Fruit fly (Drosophila melanogaster) whole organism, embryonic: ENCODE measurements around the gene dbf.

Experiments
- ATbp ChIP-seq: fragments of 200-800 bp; sonication (Bioruptor generic); optimal IDR thresholded peaks from 2 replicates; lab custom pipeline; 2017; ENCODE audit warnings: missing biosample characterization, mild to moderate bottlenecking, missing genetic modification characterization, missing genetic modification reagents
- CG10274 ChIP-seq: fragments of 200-800 bp; sonication (Bioruptor generic); optimal IDR thresholded peaks from 3 replicates; lab custom pipeline; 2017; ENCODE audit warnings: missing biosample characterization, mild to moderate bottlenecking, missing genetic modification characterization
- CG10366 ChIP-seq: fragments of 200-800 bp; sonication (Bioruptor generic); IDR thresholded peaks from 2 replicates; pipeline ENCODE4 v1.3.6; 2022; ENCODE audit warnings: missing biosample characterization, missing genetic modification characterization
- CG11696 ChIP-seq: fragments of 200-800 bp; sonication (Bioruptor generic); IDR thresholded peaks from 2 replicates; pipeline ENCODE4 v1.3.6; 2022; ENCODE audit warnings: missing biosample characterization, missing genetic modification characterization
- CG12155 ChIP-seq: fragments of 200-800 bp; sonication (Bioruptor generic); optimal IDR thresholded peaks from 3 replicates; lab custom pipeline; 2016; ENCODE audit warnings: missing biosample characterization, missing genetic modification characterization
- CG13624 ChIP-seq: fragments of 200-800 bp; sonication (Bioruptor generic); optimal IDR thresholded peaks from 2 replicates; lab custom pipeline; 2016; ENCODE audit warnings: missing biosample characterization, missing genetic modification characterization
- CG14667 ChIP-seq: fragments of 200-800 bp; sonication (Bioruptor generic); IDR thresholded peaks from 2 replicates; pipeline ENCODE4 v1.3.6; 2022; ENCODE audit warnings: missing biosample characterization, missing genetic modification characterization
- CG14965 ChIP-seq: fragments of 200-800 bp; sonication (Bioruptor generic); optimal IDR thresholded peaks from 2 replicates; lab custom pipeline; 2016; ENCODE audit warnings: missing biosample characterization, missing genetic modification characterization, borderline replicate concordance
- CG15269 ChIP-seq: fragments of 200-800 bp; sonication (Bioruptor generic); optimal IDR thresholded peaks from 2 replicates; lab custom pipeline; 2018; ENCODE audit warnings: missing biosample characterization, mild to moderate bottlenecking, missing genetic modification characterization, moderate library complexity
- CG1529 ChIP-seq: fragments of 200-800 bp; sonication (Bioruptor generic); optimal IDR thresholded peaks from 3 replicates; lab custom pipeline; 2018; ENCODE audit warnings: missing biosample characterization, missing genetic modification characterization
- CG1603 ChIP-seq: fragments of 200-800 bp; sonication (Bioruptor generic); optimal IDR thresholded peaks from 2 replicates; lab custom pipeline; 2019; ENCODE audit warnings: missing biosample characterization, mild to moderate bottlenecking, missing genetic modification characterization, moderate library complexity
- CG2712 ChIP-seq: fragments of 200-800 bp; optimal IDR thresholded peaks from 3 replicates; lab custom pipeline; 2019; ENCODE audit warnings: missing biosample characterization, mild to moderate bottlenecking, missing genetic modification characterization, moderate library complexity
- CG30403 ChIP-seq: fragments of 200-800 bp; sonication (Bioruptor generic); optimal IDR thresholded peaks from 3 replicates; lab custom pipeline; 2016; ENCODE audit warnings: missing biosample characterization, missing genetic modification characterization
- CG31388 ChIP-seq: fragments of 200-800 bp; sonication (Bioruptor generic); optimal IDR thresholded peaks from 2 replicates; lab custom pipeline; 2016; ENCODE audit warnings: missing biosample characterization, missing genetic modification characterization
- CG31441 ChIP-seq: fragments of 200-800 bp; sonication (Bioruptor generic); IDR thresholded peaks from 2 replicates; pipeline ENCODE4 v1.3.6; 2022; ENCODE audit warnings: missing biosample characterization, missing genetic modification characterization
- CG3281 ChIP-seq: fragments of 200-800 bp; sonication (Bioruptor generic); optimal IDR thresholded peaks from 3 replicates; lab custom pipeline; 2017; ENCODE audit warnings: missing biosample characterization, mild to moderate bottlenecking, missing genetic modification characterization
- CG33213 ChIP-seq: fragments of 200-800 bp; sonication (Bioruptor generic); optimal IDR thresholded peaks from 3 replicates; lab custom pipeline; 2016; ENCODE audit warnings: missing biosample characterization, missing genetic modification characterization
- CG7839 ChIP-seq: fragments of 200-800 bp; sonication (Bioruptor generic); optimal IDR thresholded peaks from 3 replicates; lab custom pipeline; 2018; ENCODE audit warnings: missing biosample characterization, mild to moderate bottlenecking, missing genetic modification characterization, moderate library complexity
- CG8765 ChIP-seq: fragments of 200-800 bp; sonication (Bioruptor generic); IDR thresholded peaks from 2 replicates; pipeline ENCODE4 v1.3.6; 2022; ENCODE audit warnings: missing biosample characterization, missing genetic modification characterization
- CG8924 ChIP-seq: fragments of 200-800 bp; optimal IDR thresholded peaks from 3 replicates; lab custom pipeline; 2019; ENCODE audit warnings: missing biosample characterization, mild to moderate bottlenecking, missing genetic modification characterization, moderate library complexity
- CG8944 ChIP-seq: fragments of 200-800 bp; sonication (Bioruptor generic); optimal IDR thresholded peaks from 3 replicates; lab custom pipeline; 2016; ENCODE audit warnings: missing biosample characterization, missing genetic modification characterization
- CG9727 ChIP-seq: fragments of 200-800 bp; sonication (Bioruptor generic); optimal IDR thresholded peaks from 3 replicates; lab custom pipeline; 2017; ENCODE audit warnings: missing biosample characterization, mild to moderate bottlenecking, missing genetic modification characterization
- CG9817 ChIP-seq: fragments of 200-800 bp; sonication (Bioruptor generic); optimal IDR thresholded peaks from 2 replicates; lab custom pipeline; 2018; ENCODE audit warnings: missing biosample characterization, mild to moderate bottlenecking, missing genetic modification characterization, moderate library complexity
- Chrac-16 ChIP-seq: fragments of 200-800 bp; sonication (Bioruptor generic); optimal IDR thresholded peaks from 3 replicates; lab custom pipeline; 2016; ENCODE audit warnings: missing biosample characterization, missing genetic modification characterization
- Fer3 ChIP-seq: fragments of 200-800 bp; sonication (Bioruptor generic); optimal IDR thresholded peaks from 2 replicates; lab custom pipeline; 2018; ENCODE audit warnings: missing biosample characterization, mild to moderate bottlenecking, missing genetic modification characterization, moderate library complexity
- Gug ChIP-seq: fragments of 200-800 bp; sonication (Bioruptor generic); IDR thresholded peaks from 4 replicates; pipeline ENCODE4 v1.3.6; 2022; ENCODE audit warnings: missing biosample characterization, missing genetic modification characterization
- HLH4C ChIP-seq: fragments of 200-800 bp; sonication (Bioruptor generic); IDR thresholded peaks from 3 replicates; pipeline ENCODE4 v1.3.6; 2022; ENCODE audit warnings: missing biosample characterization, missing genetic modification characterization; ENCODE audit not compliant: partially characterized antibody
- HLH54F ChIP-seq: fragments of 200-800 bp; sonication (Bioruptor generic); optimal IDR thresholded peaks from 3 replicates; lab custom pipeline; 2016; ENCODE audit warnings: missing biosample characterization, missing genetic modification characterization
- HmgD ChIP-seq: fragments of 200-800 bp; sonication (Bioruptor generic); optimal IDR thresholded peaks from 3 replicates; lab custom pipeline; 2016; ENCODE audit warnings: missing biosample characterization, missing genetic modification characterization
- Hmr ChIP-seq: fragments of 200-800 bp; sonication (Bioruptor generic); optimal IDR thresholded peaks from 3 replicates; lab custom pipeline; 2017; ENCODE audit warnings: mild to moderate bottlenecking, missing biosample characterization, missing genetic modification reagents, missing genetic modification characterization
- Hr3 ChIP-seq: fragments of 200-800 bp; sonication (Bioruptor generic); optimal IDR thresholded peaks from 3 replicates; lab custom pipeline; 2016; ENCODE audit warnings: missing biosample characterization, missing genetic modification characterization
- MESR4 ChIP-seq: fragments of 200-800 bp; sonication (Bioruptor generic); optimal IDR thresholded peaks from 2 replicates; lab custom pipeline; 2018; ENCODE audit warnings: missing biosample characterization, mild to moderate bottlenecking, missing genetic modification characterization, moderate library complexity
- Myb ChIP-seq: fragments of 200-800 bp; sonication (Bioruptor generic); optimal IDR thresholded peaks from 2 replicates; lab custom pipeline; 2016; ENCODE audit warnings: missing biosample characterization, missing genetic modification characterization
- NfI ChIP-seq: fragments of 200-800 bp; sonication (Bioruptor generic); optimal IDR thresholded peaks from 3 replicates; lab custom pipeline; 2018; ENCODE audit warnings: missing biosample characterization, mild to moderate bottlenecking, missing genetic modification characterization, moderate library complexity
- Oli ChIP-seq: fragments of 200-800 bp; sonication (Bioruptor generic); optimal IDR thresholded peaks from 2 replicates; lab custom pipeline; 2018; ENCODE audit warnings: missing biosample characterization, mild to moderate bottlenecking, missing genetic modification characterization, moderate library complexity
- Side ChIP-seq: fragments of 200-800 bp; sonication (Bioruptor generic); optimal IDR thresholded peaks from 2 replicates; lab custom pipeline; 2016; ENCODE audit warnings: missing biosample characterization, missing genetic modification characterization
- Ssrp ChIP-seq: fragments of 200-800 bp; sonication (Bioruptor generic); optimal IDR thresholded peaks from 2 replicates; lab custom pipeline; 2018; ENCODE audit warnings: missing biosample characterization, mild to moderate bottlenecking, missing genetic modification characterization, moderate library complexity
- Taf1 ChIP-seq: fragments of 200-800 bp; sonication (Bioruptor generic); IDR thresholded peaks from 2 replicates; pipeline ENCODE4 v1.3.6; 2022; ENCODE audit warnings: missing biosample characterization, missing genetic modification characterization
- Xbp1 ChIP-seq: fragments of 200-800 bp; sonication (Bioruptor generic); optimal IDR thresholded peaks from 3 replicates; lab custom pipeline; 2016; ENCODE audit warnings: missing biosample characterization, mild to moderate bottlenecking, missing genetic modification characterization
- cas ChIP-seq: fragments of 200-800 bp; sonication (Bioruptor generic); IDR thresholded peaks from 2 replicates; pipeline ENCODE4 v1.3.6; 2022; ENCODE audit warnings: missing biosample characterization, missing genetic modification characterization
- cwo ChIP-seq: fragments of 200-800 bp; sonication (Bioruptor generic); optimal IDR thresholded peaks from 3 replicates; lab custom pipeline; 2017; ENCODE audit warnings: missing biosample characterization, missing genetic modification characterization, mild to moderate bottlenecking, moderate library complexity, missing genetic modification reagents
- eyg ChIP-seq: fragments of 200-800 bp; sonication (Bioruptor generic); optimal IDR thresholded peaks from 3 replicates; lab custom pipeline; 2016; ENCODE audit warnings: missing biosample characterization, missing genetic modification characterization
- nau ChIP-seq: fragments of 200-800 bp; sonication (Bioruptor generic); optimal IDR thresholded peaks from 3 replicates; lab custom pipeline; 2017; ENCODE audit warnings: missing biosample characterization, mild to moderate bottlenecking, missing genetic modification characterization, missing genetic modification reagents
- oc ChIP-seq: fragments of 200-800 bp; sonication (Bioruptor generic); optimal IDR thresholded peaks from 2 replicates; lab custom pipeline; 2018; ENCODE audit warnings: missing biosample characterization, mild to moderate bottlenecking, missing genetic modification characterization, moderate library complexity
- prd ChIP-seq, 3 experiments: fragments of >200 bp in 2 of 3; fragments of 200-800 bp in 1 of 3; sonication (Bioruptor generic) in 1 of 3; optimal IDR thresholded peaks in 2 of 3; IDR thresholded peaks in 1 of 3; 2 replicates in 2 of 3; 3 replicates in 1 of 3; pipeline versions ENCODE4 v1.3.6 to Lab custom; 2017 to 2022; ENCODE audit warnings: missing biosample characterization in 1 of 3, missing genetic modification characterization in 1 of 3
- pzg ChIP-seq: fragments of 200-800 bp; sonication (Bioruptor generic); optimal IDR thresholded peaks from 3 replicates; lab custom pipeline; 2018; ENCODE audit warnings: missing biosample characterization, mild to moderate bottlenecking, missing genetic modification characterization, moderate library complexity
- row ChIP-seq: fragments of 200-800 bp; sonication (Bioruptor generic); IDR thresholded peaks from 3 replicates; pipeline ENCODE4 v1.3.6; 2022; ENCODE audit warnings: missing biosample characterization, missing genetic modification characterization
- tap ChIP-seq: fragments of 200-800 bp; optimal IDR thresholded peaks from 3 replicates; lab custom pipeline; 2019; ENCODE audit warnings: missing biosample characterization, mild to moderate bottlenecking, missing genetic modification characterization, moderate library complexity
- tgo ChIP-seq: fragments of 200-800 bp; sonication (Bioruptor generic); IDR thresholded peaks from 3 replicates; pipeline ENCODE4 v1.3.6; 2022; ENCODE audit warnings: missing biosample characterization, missing genetic modification characterization
- wdn ChIP-seq: fragments of 200-800 bp; sonication (Bioruptor generic); IDR thresholded peaks from 2 replicates; pipeline ENCODE4 v1.3.6; 2022; ENCODE audit warnings: missing biosample characterization, missing genetic modification characterization

Gene dbf

dm6 chr2L:10697992-10698391 lies 46.6 kb downstream of the dbf start, which contains the start of gene CG7300 (continued):
- TF ChIP-seq CG8924: peak; percentile 36
- peak; percentile 64 for TF ChIP-seq CG3281 (GFP tag; lab: Kevin White, UChicago)
- TF ChIP-seq Gug: peak; percentile 44; the same call in 2 of the 4 replicates
- TF ChIP-seq HmgD: no peak
- TF ChIP-seq Chrac-16 (GFP tag; lab: Kevin White, UChicago): peak; percentile 39
- no peak for TF ChIP-seq Side (GFP tag; lab: Kevin White, UChicago)
- peak; percentile 62 for TF ChIP-seq Fer3 (tag; lab: Kevin White, UChicago)
- TF ChIP-seq nau (GFP tag; lab: Kevin White, UChicago): no peak
- no peak for TF ChIP-seq cas (GFP tag; lab: Robert Waterston, UW)
- peak; percentile 41 for TF ChIP-seq CG9817 (tag; lab: Kevin White, UChicago)
- TF ChIP-seq ATbp (GFP tag; lab: Kevin White, UChicago): peak; percentile 29
- peak; percentile 49 for TF ChIP-seq Hmr (GFP tag; lab: Kevin White, UChicago)
- peak; percentile 58; the same call in 1 of the 2 replicates for TF ChIP-seq CG10366 (GFP tag; lab: Robert Waterston, UW)
- peak; percentile 39 for TF ChIP-seq oc (tag; lab: Kevin White, UChicago)
- peak; percentile 27 for TF ChIP-seq CG31388 (GFP tag; lab: Kevin White, UChicago)
- peak; percentile 38; the same call in 1 of the 2 replicates for TF ChIP-seq CG11696 (GFP tag; lab: Robert Waterston, UW)
- peak; percentile 35 for TF ChIP-seq CG33213
- peak; percentile 48 for TF ChIP-seq cwo (GFP tag; lab: Kevin White, UChicago)
- TF ChIP-seq CG15269 (tag; lab: Kevin White, UChicago): peak; percentile 64
- TF ChIP-seq CG7839: peak; percentile 74
- TF ChIP-seq CG8765: no peak
- peak; percentile 9 for TF ChIP-seq CG10274 (GFP tag; lab: Kevin White, UChicago)
- peak; percentile 15 for TF ChIP-seq Hr3 (GFP tag; lab: Kevin White, UChicago)
- no peak for TF ChIP-seq prd (optimal IDR thresholded peaks at IDR 0.05; lab: Kevin White, UChicago)
- TF ChIP-seq prd (GFP tag; IDR thresholded peaks at IDR 0.05; lab: Robert Waterston, UW): peak; percentile 66; the same call in 2 of the 3 replicates
- TF ChIP-seq CG8944: peak; percentile 23
- peak; percentile 72 for TF ChIP-seq Taf1 (GFP tag; lab: Robert Waterston, UW)
- no peak for TF ChIP-seq CG1529 (GFP tag; lab: Kevin White, UChicago)
- TF ChIP-seq row (GFP tag; lab: Robert Waterston, UW): peak; percentile 73
- TF ChIP-seq pzg (GFP tag; lab: Kevin White, UChicago): no peak
- 0 out of 2 replicates have a peak, but pooled peaks have one; percentile 43 for TF ChIP-seq wdn
- TF ChIP-seq CG13624 (GFP tag; lab: Kevin White, UChicago): peak; percentile 68
- peak; percentile 62 for TF ChIP-seq CG30403 (GFP tag; lab: Kevin White, UChicago)
- TF ChIP-seq Xbp1 (GFP tag; lab: Kevin White, UChicago): peak; percentile 56
- peak; percentile 32 for TF ChIP-seq tap (tag; lab: Kevin White, UChicago)
- TF ChIP-seq HLH4C (GFP tag; lab: Robert Waterston, UW): no peak
- peak; percentile 57 for TF ChIP-seq Oli
- peak; percentile 41 for TF ChIP-seq CG14667 (GFP tag; lab: Robert Waterston, UW)
- peak; percentile 46 for TF ChIP-seq NfI (GFP tag; lab: Kevin White, UChicago)
- peak; percentile 53 for TF ChIP-seq CG12155 (GFP tag; lab: Kevin White, UChicago)
- peak; percentile 21 for TF ChIP-seq HLH54F
- peak; percentile 17 for TF ChIP-seq CG9727 (GFP tag; lab: Kevin White, UChicago)
- peak; percentile 51 for TF ChIP-seq CG31441 (GFP tag; lab: Robert Waterston, UW)
- peak; percentile 3 for TF ChIP-seq Myb (GFP tag; lab: Kevin White, UChicago)
- TF ChIP-seq tgo (GFP tag; lab: Robert Waterston, UW): peak; percentile 65
- TF ChIP-seq Ssrp (tag; lab: Kevin White, UChicago): peak; percentile 39
- peak; percentile 63 for TF ChIP-seq CG2712
- TF ChIP-seq CG1603 (tag; lab: Kevin White, UChicago): peak; percentile 48
- no peak for TF ChIP-seq CG14965 (GFP tag; lab: Kevin White, UChicago)
- no peak for TF ChIP-seq eyg (GFP tag; lab: Kevin White, UChicago)
- TF ChIP-seq MESR4 (GFP tag; lab: Kevin White, UChicago): no peak
